Worm (Caenorhabditis elegans) whole organism, mixed stage, embryonic: ENCODE results near the gene F57A8.1.

Experiments
- blmp-1 ChIP-seq: fragments of 150-350 bp; optimal IDR thresholded peaks from 2 replicates; lab custom pipeline; 2014; ENCODE audit warnings: missing biosample characterization, missing genetic modification characterization
- flh-1 ChIP-seq: fragments of 200-800 bp; sonication (Bioruptor generic); optimal IDR thresholded peaks from 2 replicates; lab custom pipeline; 2018; ENCODE audit warnings: mild to moderate bottlenecking, missing genetic modification characterization, moderate library complexity, missing compliant biosample characterization
- unc-62 ChIP-seq: fragments of 150-350 bp; optimal IDR thresholded peaks from 2 replicates; lab custom pipeline; 2014; ENCODE audit warnings: missing biosample characterization, missing genetic modification reagents, missing genetic modification characterization

- TF ChIP-seq flh-1 (GFP tag; lab: Kevin White, UChicago): no peak
- TF ChIP-seq unc-62 (GFP tag; lab: Kevin White, UChicago): no peak
- no peak for TF ChIP-seq blmp-1 (tag; lab: Kevin White, UChicago)
Measured at ce11 chrV:10046503-10046902, 9.4 kb downstream of the F57A8.1 start.
